Fruit fly (Drosophila melanogaster) whole organism: ENCODE measurements around the gene Vlet.

Experiments
- Dll ChIP-seq: fragments of >200 bp; optimal IDR thresholded peaks from 2 replicates; lab custom pipeline; 2017
- pan ChIP-seq: fragments of >200 bp; optimal IDR thresholded peaks from 2 replicates; lab custom pipeline; 2017
- psq ChIP-seq: fragments of >200 bp; optimal IDR thresholded peaks from 2 replicates; lab custom pipeline; 2017
- usp ChIP-seq: fragments of >200 bp; optimal IDR thresholded peaks from 2 replicates; lab custom pipeline; 2017; ENCODE audit warnings: missing biosample characterization, missing genetic modification characterization, mixed read lengths

DNA sequence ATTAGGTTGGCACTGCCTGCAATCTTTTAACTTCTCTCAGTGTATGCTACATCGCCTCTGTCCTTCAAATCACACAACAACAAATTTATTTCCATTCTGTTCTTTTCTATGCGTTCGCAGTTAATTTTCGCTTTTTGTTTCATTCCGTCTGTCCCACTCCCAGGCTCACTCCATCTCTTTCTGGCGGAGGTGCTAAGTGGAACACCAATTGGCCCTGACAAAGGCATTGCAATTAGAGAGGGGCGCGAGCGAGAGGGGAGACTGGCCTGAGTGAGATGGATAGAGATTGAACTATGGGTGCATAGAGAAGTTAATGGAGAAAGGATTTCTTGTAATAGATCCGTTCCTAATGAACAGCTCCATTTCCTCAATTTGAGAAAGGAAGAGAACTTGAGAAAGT lies 37.9 kb downstream of the Vlet start:
- TF ChIP-seq Dll (lab: Kevin White, UChicago) (no peak), pan (lab: Kevin White, UChicago) (no peak), usp (no peak), psq (lab: Kevin White, UChicago) (no peak)
